Fruit fly (Drosophila melanogaster) whole organism, prepupa: Measurements from ENCODE around the gene CG44815.

Experiments used
- Blimp-1 ChIP-seq: fragments of 200-800 bp; sonication (Bioruptor generic); optimal IDR thresholded peaks from 3 replicates; lab custom pipeline; 2017; ENCODE audit warnings: missing biosample characterization, missing genetic modification characterization, mild to moderate bottlenecking, moderate library complexity, missing genetic modification reagents
- CG10631 ChIP-seq: fragments of 200-800 bp; sonication (Bioruptor generic); optimal IDR thresholded peaks from 2 replicates; lab custom pipeline; 2016; ENCODE audit warnings: missing biosample characterization, missing genetic modification characterization
- CG11294 ChIP-seq: fragments of 200-800 bp; sonication (Bioruptor generic); IDR thresholded peaks from 2 replicates; pipeline ENCODE4 v1.3.6; 2022; ENCODE audit warnings: missing biosample characterization, missing genetic modification characterization
- CG11762 ChIP-seq: fragments of 200-800 bp; sonication (Bioruptor generic); optimal IDR thresholded peaks from 3 replicates; lab custom pipeline; 2016; ENCODE audit warnings: missing biosample characterization, missing genetic modification characterization; ENCODE audit not compliant: insufficient read depth
- CG15336 ChIP-seq: fragments of 200-800 bp; sonication (Bioruptor generic); IDR thresholded peaks from 2 replicates; pipeline ENCODE4 v1.3.6; 2022; ENCODE audit warnings: missing biosample characterization, missing genetic modification characterization
- CG1621 ChIP-seq: fragments of 200-800 bp; sonication (Bioruptor generic); optimal IDR thresholded peaks from 3 replicates; lab custom pipeline; 2018; ENCODE audit warnings: missing biosample characterization, mild to moderate bottlenecking, missing genetic modification characterization
- CG3032 ChIP-seq: fragments of 200-800 bp; optimal IDR thresholded peaks from 2 replicates; lab custom pipeline; 2019; ENCODE audit warnings: missing biosample characterization, mild to moderate bottlenecking, missing genetic modification characterization, moderate library complexity
- CG31627 ChIP-seq: fragments of 200-800 bp; sonication (Bioruptor generic); optimal IDR thresholded peaks from 3 replicates; lab custom pipeline; 2016; ENCODE audit warnings: missing biosample characterization, missing genetic modification characterization
- CG32006 ChIP-seq: fragments of 200-800 bp; sonication (Bioruptor generic); optimal IDR thresholded peaks from 3 replicates; lab custom pipeline; 2017; ENCODE audit warnings: missing biosample characterization, mild to moderate bottlenecking, missing genetic modification characterization
- CG3919 ChIP-seq: fragments of 200-800 bp; sonication (Bioruptor generic); optimal IDR thresholded peaks from 3 replicates; lab custom pipeline; 2016; ENCODE audit warnings: missing biosample characterization, missing genetic modification characterization
- CG4318 ChIP-seq: fragments of 200-800 bp; sonication (Bioruptor generic); optimal IDR thresholded peaks from 3 replicates; lab custom pipeline; 2017; ENCODE audit warnings: missing biosample characterization, mild to moderate bottlenecking, missing genetic modification characterization
- CG6163 ChIP-seq: fragments of 200-800 bp; sonication (Bioruptor generic); IDR thresholded peaks from 3 replicates; pipeline ENCODE4 v1.3.6; 2022; ENCODE audit warnings: missing biosample characterization, missing genetic modification characterization
- CG6808 ChIP-seq: fragments of 200-800 bp; sonication (Bioruptor generic); optimal IDR thresholded peaks from 3 replicates; lab custom pipeline; 2017; ENCODE audit warnings: missing biosample characterization, missing genetic modification characterization, mild to moderate bottlenecking, moderate library complexity, missing genetic modification reagents
- CG6854 ChIP-seq: fragments of 200-800 bp; sonication (Bioruptor generic); optimal IDR thresholded peaks from 2 replicates; lab custom pipeline; 2017; ENCODE audit warnings: missing biosample characterization, mild to moderate bottlenecking, missing genetic modification characterization
- CG7368 ChIP-seq: fragments of 200-800 bp; sonication (Bioruptor generic); optimal IDR thresholded peaks from 3 replicates; lab custom pipeline; 2016; ENCODE audit warnings: missing biosample characterization, missing genetic modification characterization
- CG8119 ChIP-seq: fragments of 200-800 bp; sonication (Bioruptor generic); IDR thresholded peaks from 3 replicates; pipeline ENCODE4 v1.3.6; 2022; ENCODE audit warnings: missing biosample characterization, missing genetic modification characterization
- CG8319 ChIP-seq: fragments of 200-800 bp; sonication (Bioruptor generic); optimal IDR thresholded peaks from 3 replicates; lab custom pipeline; 2016; ENCODE audit warnings: missing biosample characterization, missing genetic modification characterization
- CG8632 ChIP-seq: fragments of 200-800 bp; sonication (Bioruptor generic); optimal IDR thresholded peaks from 3 replicates; lab custom pipeline; 2016; ENCODE audit warnings: missing biosample characterization, missing genetic modification characterization
- CG9139 ChIP-seq: fragments of 200-800 bp; sonication (Bioruptor generic); optimal IDR thresholded peaks from 3 replicates; lab custom pipeline; 2017; ENCODE audit warnings: missing biosample characterization, mild to moderate bottlenecking, missing genetic modification characterization
- Eip78C ChIP-seq: fragments of 200-800 bp; sonication (Bioruptor generic); peaks from one replicate; lab custom pipeline; 2016; ENCODE audit warnings: missing biosample characterization, missing genetic modification characterization
- Ets21C ChIP-seq: fragments of 200-800 bp; sonication (Bioruptor generic); optimal IDR thresholded peaks from 3 replicates; lab custom pipeline; 2016; ENCODE audit warnings: missing biosample characterization, missing genetic modification characterization
- Ets96B ChIP-seq: fragments of 200-800 bp; optimal IDR thresholded peaks from 2 replicates; lab custom pipeline; 2019; ENCODE audit warnings: missing biosample characterization, mild to moderate bottlenecking, missing genetic modification characterization, moderate library complexity
- Gug ChIP-seq: fragments of 200-800 bp; sonication (Bioruptor generic); IDR thresholded peaks from 2 replicates; pipeline ENCODE4 v1.3.6; 2022; ENCODE audit warnings: missing biosample characterization, missing genetic modification characterization
- Hr39 ChIP-seq: fragments of 200-800 bp; sonication (Bioruptor generic); optimal IDR thresholded peaks from 2 replicates; lab custom pipeline; 2016; ENCODE audit warnings: missing biosample characterization, missing genetic modification characterization
- Met ChIP-seq: fragments of 200-800 bp; sonication (Bioruptor generic); optimal IDR thresholded peaks from 3 replicates; lab custom pipeline; 2016; ENCODE audit warnings: missing biosample characterization, missing genetic modification characterization
- OdsH ChIP-seq: fragments of 200-800 bp; sonication (Bioruptor generic); optimal IDR thresholded peaks from 3 replicates; lab custom pipeline; 2016; ENCODE audit warnings: missing biosample characterization, missing genetic modification characterization
- Smox ChIP-seq: fragments of 200-800 bp; sonication (Bioruptor generic); optimal IDR thresholded peaks from 3 replicates; lab custom pipeline; 2016; ENCODE audit warnings: missing biosample characterization, missing genetic modification characterization
- Sox102F ChIP-seq: fragments of 200-800 bp; sonication (Bioruptor generic); optimal IDR thresholded peaks from 2 replicates; lab custom pipeline; 2016; ENCODE audit warnings: missing biosample characterization, mild to moderate bottlenecking, missing genetic modification characterization
- Sox14 ChIP-seq: fragments of 200-800 bp; sonication (Bioruptor generic); optimal IDR thresholded peaks from 3 replicates; lab custom pipeline; 2016; ENCODE audit warnings: missing biosample characterization, missing genetic modification characterization
- Sox15 ChIP-seq: fragments of 200-800 bp; sonication (Bioruptor generic); optimal IDR thresholded peaks from 3 replicates; lab custom pipeline; 2016; ENCODE audit warnings: missing biosample characterization, missing genetic modification characterization
- achi ChIP-seq: fragments of 200-800 bp; sonication (Bioruptor generic); optimal IDR thresholded peaks from 3 replicates; lab custom pipeline; 2016; ENCODE audit warnings: missing biosample characterization, missing genetic modification characterization
- acj6 ChIP-seq: fragments of 200-800 bp; sonication (Bioruptor generic); optimal IDR thresholded peaks from 3 replicates; lab custom pipeline; 2016; ENCODE audit warnings: missing biosample characterization, missing genetic modification characterization
- cyc ChIP-seq: fragments of 200-800 bp; sonication (Bioruptor generic); optimal IDR thresholded peaks from 3 replicates; lab custom pipeline; 2016; ENCODE audit warnings: missing biosample characterization, missing genetic modification characterization
- dac ChIP-seq: fragments of 200-800 bp; sonication (Bioruptor generic); optimal IDR thresholded peaks from 2 replicates; lab custom pipeline; 2017; ENCODE audit warnings: missing biosample characterization, mild to moderate bottlenecking, missing genetic modification characterization
- dsx ChIP-seq: fragments of 200-800 bp; optimal IDR thresholded peaks from 3 replicates; lab custom pipeline; 2019; ENCODE audit warnings: missing biosample characterization, mild to moderate bottlenecking, missing genetic modification characterization, moderate library complexity; ENCODE audit not compliant: poor library complexity, severe bottlenecking
- eg ChIP-seq: fragments of 200-800 bp; sonication (Bioruptor generic); IDR thresholded peaks from 3 replicates; pipeline ENCODE4 v1.3.6; 2022; ENCODE audit warnings: missing biosample characterization, missing genetic modification characterization
- esn ChIP-seq: fragments of 200-800 bp; sonication (Bioruptor generic); optimal IDR thresholded peaks from 2 replicates; lab custom pipeline; 2016; ENCODE audit warnings: missing biosample characterization, mild to moderate bottlenecking, missing genetic modification characterization, moderate library complexity
- fd59A ChIP-seq: fragments of 200-800 bp; sonication (Bioruptor generic); optimal IDR thresholded peaks from 2 replicates; lab custom pipeline; 2017; ENCODE audit warnings: missing biosample characterization, mild to moderate bottlenecking, missing genetic modification characterization, missing genetic modification reagents
- fd85E ChIP-seq: fragments of 200-800 bp; sonication (Bioruptor generic); optimal IDR thresholded peaks from 3 replicates; lab custom pipeline; 2016; ENCODE audit warnings: missing biosample characterization, missing genetic modification characterization
- fkh ChIP-seq: fragments of 200-800 bp; sonication (Bioruptor generic); optimal IDR thresholded peaks from 3 replicates; lab custom pipeline; 2017; ENCODE audit warnings: missing biosample characterization, mild to moderate bottlenecking, missing genetic modification characterization, moderate library complexity
- lz ChIP-seq: fragments of 200-800 bp; sonication (Bioruptor generic); optimal IDR thresholded peaks from 3 replicates; lab custom pipeline; 2016; ENCODE audit warnings: missing biosample characterization, missing genetic modification characterization
- net ChIP-seq: fragments of 200-800 bp; sonication (Bioruptor generic); optimal IDR thresholded peaks from 3 replicates; lab custom pipeline; 2016; ENCODE audit warnings: missing biosample characterization, missing genetic modification characterization
- pdm3 ChIP-seq: fragments of 200-800 bp; sonication (Bioruptor generic); optimal IDR thresholded peaks from 3 replicates; lab custom pipeline; 2016; ENCODE audit warnings: missing biosample characterization, missing genetic modification characterization
- salr ChIP-seq, 2 experiments: fragments of 200-800 bp; sonication (Bioruptor generic); optimal IDR thresholded peaks; 3 replicates each; lab custom pipeline; 2016 to 2018; ENCODE audit warnings: missing biosample characterization in 2 of 2, missing genetic modification characterization in 2 of 2, mild to moderate bottlenecking in 1 of 2
- spab ChIP-seq: fragments of 200-800 bp; sonication (Bioruptor generic); optimal IDR thresholded peaks from 2 replicates; lab custom pipeline; 2017; ENCODE audit warnings: missing biosample characterization, mild to moderate bottlenecking, missing genetic modification characterization, missing genetic modification reagents
- ss ChIP-seq, 2 experiments: fragments of 200-800 bp; sonication (Bioruptor generic); optimal IDR thresholded peaks; 2 replicates in 1 of 2; 3 replicates in 1 of 2; lab custom pipeline; 2017 to 2018; ENCODE audit warnings: mild to moderate bottlenecking in 2 of 2, missing biosample characterization in 2 of 2, missing genetic modification characterization in 2 of 2, moderate library complexity in 1 of 2
- svp ChIP-seq: fragments of 200-800 bp; sonication (Bioruptor generic); peaks from one replicate; lab custom pipeline; 2016; ENCODE audit warnings: missing biosample characterization, missing genetic modification characterization
- vri ChIP-seq: fragments of 200-800 bp; sonication (Bioruptor generic); optimal IDR thresholded peaks from 3 replicates; lab custom pipeline; 2016; ENCODE audit warnings: missing biosample characterization, mild to moderate bottlenecking, missing genetic modification characterization

CG44815 gene

dm6 chrX:9416045-9416444 is 30.0 kb downstream of the CG44815 start (continued):
- TF ChIP-seq CG1621 (tag; lab: Kevin White, UChicago): peak; percentile 14
- TF ChIP-seq Sox15 (GFP tag; lab: Kevin White, UChicago): no peak
- TF ChIP-seq Blimp-1: no peak
- peak; percentile 22 for TF ChIP-seq CG7368
- TF ChIP-seq Ets96B (tag; lab: Kevin White, UChicago): peak; percentile 13
- TF ChIP-seq Ets21C (GFP tag; lab: Kevin White, UChicago): peak; percentile 3
- peak; percentile 3 for TF ChIP-seq dsx
- TF ChIP-seq salr (GFP tag; optimal IDR thresholded peaks at IDR 0.05; lab: Kevin White, UChicago): no peak
- peak; percentile 36 for TF ChIP-seq Hr39 (GFP tag; lab: Kevin White, UChicago)
- TF ChIP-seq esn (GFP tag; lab: Kevin White, UChicago): no peak
- no peak for TF ChIP-seq CG11762 (GFP tag; lab: Kevin White, UChicago)
- no peak for TF ChIP-seq Gug (GFP tag; lab: Robert Waterston, UW)
- TF ChIP-seq CG8119 (GFP tag; lab: Robert Waterston, UW): peak; percentile 28; the same call in 1 of the 3 replicates
- peak; percentile 36 for TF ChIP-seq acj6 (GFP tag; lab: Kevin White, UChicago)

dm6 chrX:9401053-9401452 is 45.0 kb downstream of the CG44815 start:
- TF ChIP-seq Smox (GFP tag; lab: Kevin White, UChicago) (peak; percentile 26), CG11762 (GFP tag; lab: Kevin White, UChicago) (no peak), svp (GFP tag; lab: Kevin White, UChicago) (no peak), fkh (no peak), salr (GFP tag; optimal IDR thresholded peaks at IDR 0.05; lab: Kevin White, UChicago) (peak in 1 of 2 experiments; percentile 31), Sox102F (GFP tag; lab: Kevin White, UChicago) (peak; percentile 18), Hr39 (GFP tag; lab: Kevin White, UChicago) (peak; percentile 32), OdsH (GFP tag; lab: Kevin White, UChicago) (peak; percentile 30), lz (GFP tag; lab: Kevin White, UChicago) (peak; percentile 21), Met (peak; percentile 14), achi (peak; percentile 33), CG11294 (GFP tag; lab: Robert Waterston, UW) (no peak), Sox14 (GFP tag; lab: Kevin White, UChicago) (peak; percentile 27), CG15336 (peak; percentile 47; the same call in 1 of the 2 replicates), net (GFP tag; lab: Kevin White, UChicago) (no peak), dsx (peak; percentile 18), CG8319 (GFP tag; lab: Kevin White, UChicago) (no peak), CG7368 (no peak), CG3032 (peak; percentile 48), Ets21C (GFP tag; lab: Kevin White, UChicago) (no peak), pdm3 (GFP tag; lab: Kevin White, UChicago) (peak; percentile 51), Sox15 (GFP tag; lab: Kevin White, UChicago) (no peak), CG31627 (GFP tag; lab: Kevin White, UChicago) (no peak), CG1621 (tag; lab: Kevin White, UChicago) (peak; percentile 38), eg (GFP tag; lab: Robert Waterston, UW) (peak; percentile 65), CG32006 (GFP tag; lab: Kevin White, UChicago) (peak; percentile 65), CG8119 (GFP tag; lab: Robert Waterston, UW) (peak; percentile 44; the same call in 1 of the 3 replicates), CG6808 (GFP tag; lab: Kevin White, UChicago) (peak; percentile 14), acj6 (GFP tag; lab: Kevin White, UChicago) (peak; percentile 31), CG8632 (GFP tag; lab: Kevin White, UChicago) (peak; percentile 18), CG3919 (GFP tag; lab: Kevin White, UChicago) (peak; percentile 43), ss (GFP tag; optimal IDR thresholded peaks at IDR 0.05; lab: Kevin White, UChicago) (peak in 1 of 2 experiments; percentile 53), vri (no peak), CG6163 (GFP tag; lab: Robert Waterston, UW) (peak; percentile 67), fd59A (GFP tag; lab: Kevin White, UChicago) (peak; percentile 38), Eip78C (GFP tag; lab: Kevin White, UChicago) (peak; percentile 70), CG6854 (no peak), spab (GFP tag; lab: Kevin White, UChicago) (peak; percentile 32), cyc (GFP tag; lab: Kevin White, UChicago) (no peak), CG4318 (GFP tag; lab: Kevin White, UChicago) (peak; percentile 43), CG10631 (GFP tag; lab: Kevin White, UChicago) (peak; percentile 54), CG9139 (GFP tag; lab: Kevin White, UChicago) (no peak), dac (GFP tag; lab: Kevin White, UChicago) (peak; percentile 4), fd85E (GFP tag; lab: Kevin White, UChicago) (no peak)
